Fruit fly (Drosophila melanogaster) Kc167 (cell line): ENCODE results near the gene Zdhhc8.

ENCODE experiments used
- h ChIP-seq: fragments of >200 bp; optimal IDR thresholded peaks from 3 replicates; lab custom pipeline; 2018; ENCODE audit warnings: missing external identifiers
- insv ChIP-seq: fragments of >200 bp; optimal IDR thresholded peaks from 3 replicates; lab custom pipeline; 2018; ENCODE audit warnings: missing external identifiers
- psq ChIP-seq: fragments of >200 bp; optimal IDR thresholded peaks from 2 replicates; lab custom pipeline; 2017; ENCODE audit warnings: missing external identifiers
- ttk ChIP-seq: sonication (Bioruptor generic); optimal IDR thresholded peaks from 2 replicates; lab custom pipeline; 2017; ENCODE audit warnings: missing external identifiers

- TF ChIP-seq ttk (lab: Kevin White, UChicago) (no peak), h (lab: Kevin White, UChicago) (no peak), insv (no peak), psq (no peak)
Observed at dm6 chrX:9352112-9353096, 3.6 kb downstream of the Zdhhc8 start.
